Fruit fly (Drosophila melanogaster): ENCODE measurements around the gene FoxK.

The FoxK gene

DNA sequence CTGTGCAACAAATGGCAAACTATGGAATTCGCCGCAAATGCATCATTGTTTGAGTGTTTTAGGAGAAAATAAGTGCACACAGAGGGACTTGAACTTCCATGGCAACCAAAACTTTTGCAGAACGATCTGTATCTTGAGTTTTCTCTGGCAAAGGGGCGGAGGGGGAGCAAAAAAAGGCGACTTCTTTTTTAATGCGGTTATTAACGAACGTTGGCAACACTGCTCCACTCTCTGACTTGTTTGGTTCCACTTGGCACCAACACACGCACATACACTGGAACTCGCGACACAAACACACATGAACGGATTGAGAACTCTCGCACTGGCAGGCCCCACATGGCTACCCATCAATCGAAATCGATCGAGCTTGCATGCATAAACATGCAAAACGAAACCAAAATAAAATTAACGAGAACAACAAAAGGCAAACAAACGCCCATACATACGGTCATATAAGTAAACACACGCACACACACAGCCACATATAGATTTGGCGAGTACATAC lies 1.1 kb downstream of the FoxK start (continued):
- TF ChIP-seq trem (tag; optimal IDR thresholded peaks at IDR 0.05) (no peak), bsh (GFP tag; optimal IDR thresholded peaks at IDR 0.05) (no peak), br (optimal IDR thresholded peaks at IDR 0.05) (no peak), en (GFP tag; optimal IDR thresholded peaks at IDR 0.05) (no peak), Dll (GFP tag; IDR thresholded peaks at IDR 0.05; ENCODE audit: partially characterized antibody) (no peak), CG11560 (tag; IDR thresholded peaks at IDR 0.05) (no peak), CG3838 (GFP tag; optimal IDR thresholded peaks at IDR 0.05) (no peak), CG17328 (GFP tag; IDR thresholded peaks at IDR 0.05) (no peak), CG12104 (GFP tag; optimal IDR thresholded peaks at IDR 0.05) (no peak), CG14014 (GFP tag; IDR thresholded peaks at IDR 0.05) (no peak), CG8281 (tag; optimal IDR thresholded peaks at IDR 0.05) (no peak), kah (GFP tag; optimal IDR thresholded peaks at IDR 0.05) (no peak), D (optimal IDR thresholded peaks at IDR 0.05) (no peak), D (GFP tag; optimal IDR thresholded peaks at IDR 0.05) (no peak), Myb (GFP tag; optimal IDR thresholded peaks at IDR 0.05) (no peak), Mrtf (GFP tag; IDR thresholded peaks at IDR 0.05) (0 out of 3 replicates have a peak, but pooled peaks have one; percentile 28), Pdp1 (GFP tag; optimal IDR thresholded peaks at IDR 0.05) (no peak), CG15479 (GFP tag; optimal IDR thresholded peaks at IDR 0.05) (no peak), fu2 (GFP tag; optimal IDR thresholded peaks at IDR 0.05) (no peak), CG4707 (GFP tag; optimal IDR thresholded peaks at IDR 0.05) (no peak), vnd (GFP tag; IDR thresholded peaks at IDR 0.05; ENCODE audit: partially characterized antibody) (no peak), usp (GFP tag; optimal IDR thresholded peaks at IDR 0.05) (no peak), dan (GFP tag; IDR thresholded peaks at IDR 0.05) (no peak), HHEX (GFP tag; optimal IDR thresholded peaks at IDR 0.05) (no peak), lbe (GFP tag; optimal IDR thresholded peaks at IDR 0.05) (no peak), CG2712 (tag; optimal IDR thresholded peaks at IDR 0.05) (no peak), jigr1 (GFP tag; IDR thresholded peaks at IDR 0.05) (no peak), slou (GFP tag; optimal IDR thresholded peaks at IDR 0.05) (no peak), Oli (tag; optimal IDR thresholded peaks at IDR 0.05) (no peak), tgo (GFP tag; IDR thresholded peaks at IDR 0.05) (peak; percentile 23; the same call in 1 of the 3 replicates), CG31365 (tag; optimal IDR thresholded peaks at IDR 0.05) (no peak), Xrp1 (GFP tag; IDR thresholded peaks at IDR 0.05) (no peak), lilli (GFP tag; optimal IDR thresholded peaks at IDR 0.05) (no peak), Meics (GFP tag; optimal IDR thresholded peaks at IDR 0.05) (no peak), Ets65A (GFP tag) (peak; percentile 53), CG31388 (GFP tag; optimal IDR thresholded peaks at IDR 0.05) (no peak), hkb (optimal IDR thresholded peaks at IDR 0.05) (no peak), hkb (GFP tag; IDR thresholded peaks at IDR 0.05) (peak; percentile 6; the same call in 1 of the 2 replicates), tio (GFP tag; optimal IDR thresholded peaks at IDR 0.05) (no peak), ac (GFP tag; optimal IDR thresholded peaks at IDR 0.05) (no peak), exex (tag; optimal IDR thresholded peaks at IDR 0.05) (no peak), fd3F (GFP tag; optimal IDR thresholded peaks at IDR 0.05) (no peak), CG11696 (GFP tag; IDR thresholded peaks at IDR 0.05) (no peak; the same call in 1 of the 2 replicates), CG13624 (GFP tag; optimal IDR thresholded peaks at IDR 0.05) (no peak), Fer1 (GFP tag; optimal IDR thresholded peaks at IDR 0.05) (no peak), CG2875 (GFP tag; optimal IDR thresholded peaks at IDR 0.05) (no peak), CG6175 (GFP tag; IDR thresholded peaks at IDR 0.05) (no peak), Ptx1 (GFP tag; IDR thresholded peaks at IDR 0.05) (0 out of 2 replicates have a peak, but pooled peaks have one; percentile 24), CG10366 (GFP tag; IDR thresholded peaks at IDR 0.05) (peak; percentile 43; the same call in 1 of the 2 replicates), Drgx (GFP tag; IDR thresholded peaks at IDR 0.05) (peak; percentile 33; the same call in 1 of the 2 replicates), CG9727 (GFP tag; optimal IDR thresholded peaks at IDR 0.05) (no peak), Abd-B (GFP tag; optimal IDR thresholded peaks at IDR 0.05) (no peak)
